Fruit fly (Drosophila melanogaster): ENCODE measurements around the gene CG9289.

DNA sequence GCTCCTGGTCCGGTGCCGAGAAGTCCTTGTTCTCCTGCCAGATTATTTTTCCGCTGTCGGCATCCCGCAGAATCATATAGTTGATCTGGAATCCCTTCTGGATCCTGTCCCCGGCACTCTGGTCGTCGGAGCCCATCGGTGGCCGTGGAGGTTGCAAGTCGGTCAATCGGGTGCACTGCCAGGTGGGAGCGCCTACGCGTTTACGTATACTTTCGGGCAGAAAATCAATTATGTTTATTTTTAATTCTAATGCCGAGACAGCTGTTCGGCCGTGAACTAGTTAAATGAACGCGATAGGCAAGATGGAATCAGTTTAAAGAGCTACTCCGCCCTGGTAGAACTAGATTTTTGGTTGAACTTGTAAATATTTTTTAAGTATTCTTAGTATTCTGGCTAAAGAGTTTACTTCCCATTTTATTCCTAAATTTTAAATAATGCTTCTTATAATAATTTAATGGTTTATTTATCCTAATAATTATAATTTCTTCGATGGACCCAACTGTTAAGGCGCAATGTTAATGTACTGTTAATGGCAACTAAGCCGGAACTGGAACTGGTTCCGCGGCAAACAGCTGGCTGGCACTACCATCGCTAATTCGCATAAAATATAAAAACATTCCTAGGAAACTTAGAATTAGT is 1.6 kb upstream of the CG9289 start, which contains the start of the genes PrBP and Trs23:
- TF ChIP-seq CTCF (optimal IDR thresholded peaks at IDR 0.05) (no peak), CG8478 (optimal IDR thresholded peaks at IDR 0.05) (no peak)
